Fruit fly (Drosophila melanogaster): Measurements from ENCODE around the gene CG4229.

DNA sequence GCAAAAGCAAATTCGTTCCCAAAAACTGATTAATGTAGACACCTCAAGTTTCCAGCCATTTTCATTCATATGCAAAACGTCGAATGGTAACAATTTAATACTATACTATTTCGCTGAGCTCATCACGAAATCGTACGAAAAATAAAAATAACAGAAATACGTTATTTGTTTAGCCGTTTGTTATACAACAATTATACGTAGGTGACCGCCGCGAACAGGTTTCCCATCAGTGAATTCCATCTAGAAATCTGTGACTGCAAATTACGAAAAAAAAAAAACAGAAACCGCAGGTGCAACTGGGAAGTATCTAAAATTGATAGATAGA lies 15.1 kb downstream of the CG4229 start:
- no peak for TF ChIP-seq CG9139 (GFP tag; optimal IDR thresholded peaks at IDR 0.05)
- no peak for TF ChIP-seq Blimp-1 (GFP tag; optimal IDR thresholded peaks at IDR 0.05)
- no peak for TF ChIP-seq Hr38 (GFP tag; optimal IDR thresholded peaks at IDR 0.05)
- TF ChIP-seq Eip93F (GFP tag; optimal IDR thresholded peaks at IDR 0.05) = no peak
- TF ChIP-seq Hr39 (GFP tag; optimal IDR thresholded peaks at IDR 0.05) = no peak
- no peak for TF ChIP-seq OdsH (GFP tag; optimal IDR thresholded peaks at IDR 0.05)
- TF ChIP-seq CG11762 (GFP tag; optimal IDR thresholded peaks at IDR 0.05; ENCODE audit: insufficient read depth) = no peak
- no peak for TF ChIP-seq cyc (GFP tag; optimal IDR thresholded peaks at IDR 0.05)
- no peak for TF ChIP-seq fd59A (GFP tag; optimal IDR thresholded peaks at IDR 0.05)
